Fruit fly (Drosophila melanogaster): ENCODE data around the gene OtopLc.

The OtopLc gene

dm6 chrX:5616270-5616669, 46.4 kb downstream of the OtopLc start, which contains the start of gene CG34434:
TSS of gene CG34434 (minus strand) at chrX:5616370.
- no peak for TF ChIP-seq Sox14 (GFP tag; optimal IDR thresholded peaks at IDR 0.05)
- TF ChIP-seq fd85E (GFP tag; optimal IDR thresholded peaks at IDR 0.05): no peak
- TF ChIP-seq Hr39 (GFP tag; optimal IDR thresholded peaks at IDR 0.05): no peak
- no peak for TF ChIP-seq pdm3 (GFP tag; optimal IDR thresholded peaks at IDR 0.05)
- no peak for TF ChIP-seq Ets96B (tag; optimal IDR thresholded peaks at IDR 0.05)
- no peak for TF ChIP-seq Eip78C (GFP tag)
- TF ChIP-seq Smox (GFP tag; optimal IDR thresholded peaks at IDR 0.05): no peak

- TF ChIP-seq cyc (GFP tag; optimal IDR thresholded peaks at IDR 0.05): no peak
- no peak for TF ChIP-seq CG6792 (GFP tag; optimal IDR thresholded peaks at IDR 0.05)
- no peak for TF ChIP-seq Ets96B (tag; optimal IDR thresholded peaks at IDR 0.05)
- no peak for TF ChIP-seq CG6276 (GFP tag; optimal IDR thresholded peaks at IDR 0.05)
- TF ChIP-seq CG8119 (GFP tag; IDR thresholded peaks at IDR 0.05): no peak
- TF ChIP-seq CG1621 (tag; optimal IDR thresholded peaks at IDR 0.05): no peak
- no peak for TF ChIP-seq CG16779 (tag; optimal IDR thresholded peaks at IDR 0.05)
- TF ChIP-seq CG7368 (GFP tag; optimal IDR thresholded peaks at IDR 0.05): no peak
- no peak for TF ChIP-seq net (GFP tag; optimal IDR thresholded peaks at IDR 0.05)
Measured at dm6 chrX:5614367-5614766, 48.3 kb downstream of the OtopLc start, which contains the start of gene CG34435. TSS of gene CG34435 (minus strand) at chrX:5614467.

dm6 chrX:5612977-5613376, 49.7 kb downstream of the OtopLc start:
- TF ChIP-seq spab (GFP tag; optimal IDR thresholded peaks at IDR 0.05) (no peak), ss (GFP tag; optimal IDR thresholded peaks at IDR 0.05) (no peak), CG31627 (GFP tag; optimal IDR thresholded peaks at IDR 0.05) (no peak), CG3919 (GFP tag; optimal IDR thresholded peaks at IDR 0.05) (no peak), Eip78C (GFP tag) (no peak), esn (GFP tag; optimal IDR thresholded peaks at IDR 0.05) (no peak), topi (GFP tag; optimal IDR thresholded peaks at IDR 0.05) (no peak)

DNA sequence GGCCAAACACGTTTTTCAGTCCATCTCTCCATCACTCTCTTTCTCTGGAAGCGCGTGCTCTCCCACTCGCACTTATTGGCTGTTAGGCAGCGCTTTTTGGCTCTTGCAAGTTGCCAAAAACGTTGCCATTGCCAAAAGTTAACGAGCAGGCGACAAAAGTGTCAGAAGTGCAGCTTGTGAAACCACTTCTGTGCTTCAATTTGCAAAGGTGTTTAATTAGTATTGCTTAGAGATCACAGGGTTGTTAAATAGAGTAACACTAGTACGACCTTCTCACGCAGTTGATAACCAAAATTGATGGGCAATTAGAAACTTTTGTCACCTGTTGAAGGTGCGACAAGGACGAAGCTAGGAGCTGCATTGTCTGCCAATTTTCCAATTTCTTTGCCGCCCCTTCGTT, 54.2 kb downstream of the OtopLc start:
- TF ChIP-seq topi (GFP tag; optimal IDR thresholded peaks at IDR 0.05) (peak; percentile 60), net (GFP tag; optimal IDR thresholded peaks at IDR 0.05) (no peak), Ets21C (GFP tag; optimal IDR thresholded peaks at IDR 0.05) (peak; percentile 50), svp (GFP tag) (peak; percentile 89), acj6 (GFP tag; optimal IDR thresholded peaks at IDR 0.05) (peak; percentile 46), Sox15 (GFP tag; optimal IDR thresholded peaks at IDR 0.05) (peak; percentile 30), CG9139 (GFP tag; optimal IDR thresholded peaks at IDR 0.05) (no peak), ss (GFP tag; optimal IDR thresholded peaks at IDR 0.05) (no peak), CG6854 (GFP tag; optimal IDR thresholded peaks at IDR 0.05) (no peak), fd85E (GFP tag; optimal IDR thresholded peaks at IDR 0.05) (no peak), CG11762 (GFP tag; optimal IDR thresholded peaks at IDR 0.05; ENCODE audit: insufficient read depth) (no peak), Hr4 (GFP tag; optimal IDR thresholded peaks at IDR 0.05) (peak; percentile 59), esn (GFP tag; optimal IDR thresholded peaks at IDR 0.05) (peak; percentile 66), achi (GFP tag; optimal IDR thresholded peaks at IDR 0.05) (peak; percentile 48), CG11902 (GFP tag; optimal IDR thresholded peaks at IDR 0.05) (no peak), Eip93F (GFP tag; optimal IDR thresholded peaks at IDR 0.05) (no peak), CG3032 (tag; optimal IDR thresholded peaks at IDR 0.05) (no peak), dac (GFP tag; optimal IDR thresholded peaks at IDR 0.05) (peak; percentile 53), fkh (GFP tag; optimal IDR thresholded peaks at IDR 0.05) (no peak), CG15336 (GFP tag; IDR thresholded peaks at IDR 0.05) (peak; percentile 63), CG11294 (GFP tag; IDR thresholded peaks at IDR 0.05) (no peak), Gug (GFP tag; IDR thresholded peaks at IDR 0.05) (peak; percentile 21; the same call in 1 of the 2 replicates), CG7368 (GFP tag; optimal IDR thresholded peaks at IDR 0.05) (peak; percentile 26), CG10669 (GFP tag; optimal IDR thresholded peaks at IDR 0.05) (no peak), eg (GFP tag; IDR thresholded peaks at IDR 0.05) (peak; percentile 60; the same call in 2 of the 3 replicates), Eip78C (GFP tag) (peak; percentile 68), CG4318 (GFP tag; optimal IDR thresholded peaks at IDR 0.05) (peak; percentile 39), spab (GFP tag; optimal IDR thresholded peaks at IDR 0.05) (no peak), fd59A (GFP tag; optimal IDR thresholded peaks at IDR 0.05) (no peak), Blimp-1 (GFP tag; optimal IDR thresholded peaks at IDR 0.05) (no peak), vri (GFP tag; optimal IDR thresholded peaks at IDR 0.05) (no peak), lz (GFP tag; optimal IDR thresholded peaks at IDR 0.05) (peak; percentile 76), salr (GFP tag; optimal IDR thresholded peaks at IDR 0.05) (no peak), CG16779 (tag; optimal IDR thresholded peaks at IDR 0.05) (no peak)
